Worm (Caenorhabditis elegans) whole organism, late embryonic: Measurements from ENCODE around the gene irld-17.

ENCODE experiments used
- K09A11.1 ChIP-seq: sonication (generic microtip); optimal IDR thresholded peaks from 2 replicates; lab custom pipeline; 2017; ENCODE audit warnings: antibody characterized with exemption, mild to moderate bottlenecking, missing genetic modification characterization, missing compliant biosample characterization; ENCODE audit not compliant: insufficient read depth
- T23F11.4 ChIP-seq: fragments of 200-800 bp; sonication (Bioruptor generic); optimal IDR thresholded peaks from 2 replicates; lab custom pipeline; 2018; ENCODE audit warnings: mild to moderate bottlenecking, missing genetic modification characterization, missing compliant biosample characterization
- ama-1 ChIP-seq: fragments of 150-350 bp; optimal IDR thresholded peaks from 2 replicates; lab custom pipeline; 2014
- ceh-19 ChIP-seq: fragments of 200-800 bp; sonication (Bioruptor generic); optimal IDR thresholded peaks from 2 replicates; lab custom pipeline; 2018; ENCODE audit warnings: mild to moderate bottlenecking, missing genetic modification characterization, missing compliant biosample characterization
- ceh-2 ChIP-seq: sonication (generic microtip); optimal IDR thresholded peaks from 2 replicates; lab custom pipeline; 2016; ENCODE audit warnings: missing genotype, missing genetic modification characterization, missing compliant biosample characterization
- ceh-22 ChIP-seq: sonication (generic microtip); optimal IDR thresholded peaks from 2 replicates; lab custom pipeline; 2017; ENCODE audit warnings: missing biosample characterization, missing genetic modification characterization
- ceh-24 ChIP-seq: sonication (generic microtip); optimal IDR thresholded peaks from 2 replicates; lab custom pipeline; 2016; ENCODE audit warnings: mild to moderate bottlenecking, missing genetic modification characterization, missing compliant biosample characterization
- ceh-31 ChIP-seq: sonication (generic microtip); optimal IDR thresholded peaks from 2 replicates; lab custom pipeline; 2016; ENCODE audit warnings: missing genetic modification characterization, missing compliant biosample characterization
- ceh-34 ChIP-seq: sonication (generic microtip); optimal IDR thresholded peaks from 2 replicates; lab custom pipeline; 2016; ENCODE audit warnings: mild to moderate bottlenecking, missing genetic modification characterization, missing compliant biosample characterization
- ceh-45 ChIP-seq: fragments of 200-800 bp; sonication (Bioruptor generic); IDR thresholded peaks from 2 replicates; pipeline ENCODE4 v1.3.6; 2022; ENCODE audit warnings: missing genetic modification reagents, missing genetic modification characterization, missing compliant biosample characterization
- ceh-6 ChIP-seq: fragments of 200-800 bp; sonication (Bioruptor generic); optimal IDR thresholded peaks from 2 replicates; lab custom pipeline; 2018; ENCODE audit warnings: mild to moderate bottlenecking, missing genetic modification characterization, missing compliant biosample characterization
- ceh-9 ChIP-seq: sonication (generic microtip); optimal IDR thresholded peaks from 2 replicates; lab custom pipeline; 2016; ENCODE audit warnings: mild to moderate bottlenecking, missing genetic modification characterization, inconsistent platforms, missing compliant biosample characterization
- ets-4 ChIP-seq: sonication (generic microtip); optimal IDR thresholded peaks from 2 replicates; lab custom pipeline; 2016; ENCODE audit warnings: missing genetic modification characterization, missing compliant biosample characterization
- fkh-6 ChIP-seq: sonication (generic microtip); optimal IDR thresholded peaks from 2 replicates; lab custom pipeline; 2016; ENCODE audit warnings: missing genetic modification characterization, missing compliant biosample characterization
- gmeb-2 ChIP-seq: sonication (generic microtip); optimal IDR thresholded peaks from 2 replicates; lab custom pipeline; 2016; ENCODE audit warnings: missing genetic modification characterization, inconsistent platforms, missing compliant biosample characterization
- hlh-13 ChIP-seq: fragments of 200-800 bp; sonication (Bioruptor generic); optimal IDR thresholded peaks from 2 replicates; lab custom pipeline; 2018; ENCODE audit warnings: mild to moderate bottlenecking, missing genetic modification characterization, missing compliant biosample characterization
- hlh-6 ChIP-seq: sonication (generic microtip); optimal IDR thresholded peaks from 2 replicates; lab custom pipeline; 2016; ENCODE audit warnings: missing genotype, missing genetic modification characterization, missing compliant biosample characterization
- lim-6 ChIP-seq: sonication (generic microtip); optimal IDR thresholded peaks from 2 replicates; lab custom pipeline; 2016; ENCODE audit warnings: missing genetic modification characterization, missing compliant biosample characterization
- madf-2 ChIP-seq: sonication (generic microtip); optimal IDR thresholded peaks from 2 replicates; lab custom pipeline; 2017; ENCODE audit warnings: missing genetic modification characterization, missing compliant biosample characterization
- mec-3 ChIP-seq: sonication (generic microtip); optimal IDR thresholded peaks from 2 replicates; lab custom pipeline; 2016; ENCODE audit warnings: borderline replicate concordance, missing genetic modification characterization, missing compliant biosample characterization
- nfya-1 ChIP-seq: sonication (generic microtip); optimal IDR thresholded peaks from 2 replicates; lab custom pipeline; 2017; ENCODE audit warnings: missing genetic modification characterization, mild to moderate bottlenecking, missing compliant biosample characterization, antibody characterized with exemption, moderate library complexity
- nhr-232 ChIP-seq: sonication (generic microtip); optimal IDR thresholded peaks from 2 replicates; lab custom pipeline; 2016; ENCODE audit warnings: missing genetic modification characterization, missing compliant biosample characterization
- npax-4 ChIP-seq: sonication (generic microtip); optimal IDR thresholded peaks from 2 replicates; lab custom pipeline; 2016; ENCODE audit warnings: missing genetic modification characterization, missing compliant biosample characterization
- pag-3 ChIP-seq: sonication (generic microtip); optimal IDR thresholded peaks from 2 replicates; lab custom pipeline; 2016; ENCODE audit warnings: missing compliant biosample characterization, missing genetic modification characterization, borderline replicate concordance
- pat-9 ChIP-seq: fragments of 200-800 bp; sonication (Bioruptor generic); optimal IDR thresholded peaks from 2 replicates; lab custom pipeline; 2018; ENCODE audit warnings: mild to moderate bottlenecking, missing genetic modification characterization, moderate library complexity, missing compliant biosample characterization
- pha-2 ChIP-seq: sonication (generic microtip); optimal IDR thresholded peaks from 2 replicates; lab custom pipeline; 2017; ENCODE audit warnings: mild to moderate bottlenecking, missing genetic modification characterization, missing compliant biosample characterization
- rnt-1 ChIP-seq: sonication (generic microtip); optimal IDR thresholded peaks from 2 replicates; lab custom pipeline; 2016; ENCODE audit warnings: missing genetic modification characterization, missing compliant biosample characterization
- sdc-2 ChIP-seq: sonication (generic microtip); optimal IDR thresholded peaks from 2 replicates; lab custom pipeline; 2016; ENCODE audit warnings: missing genotype, missing genetic modification characterization, missing compliant biosample characterization
- sox-4 ChIP-seq: sonication (generic microtip); optimal IDR thresholded peaks from 2 replicates; lab custom pipeline; 2017; ENCODE audit warnings: mild to moderate bottlenecking, missing genetic modification characterization, inconsistent platforms, missing compliant biosample characterization
- tbx-2 ChIP-seq: sonication (generic microtip); optimal IDR thresholded peaks from 2 replicates; lab custom pipeline; 2016; ENCODE audit warnings: missing genetic modification characterization, missing compliant biosample characterization
- tbx-7 ChIP-seq: sonication (generic microtip); optimal IDR thresholded peaks from 2 replicates; lab custom pipeline; 2016; ENCODE audit warnings: missing genotype, missing genetic modification characterization, missing compliant biosample characterization
- unc-3 ChIP-seq, 2 experiments: fragments of 200-800 bp in 1 of 2; sonication (Bioruptor generic) in 1 of 2; sonication (generic microtip) in 1 of 2; conservative IDR thresholded peaks in 1 of 2; optimal IDR thresholded peaks in 1 of 2; 2 replicates each; pipeline versions ENCODE4 v1.3.6 to Lab custom; 2016 to 2022; ENCODE audit warnings: missing compliant biosample characterization in 2 of 2, missing genetic modification characterization in 2 of 2, missing genetic modification reagents in 1 of 2
- unc-86 ChIP-seq: sonication (generic microtip); optimal IDR thresholded peaks from 2 replicates; lab custom pipeline; 2016; ENCODE audit warnings: missing genetic modification characterization, missing compliant biosample characterization
- zip-5 ChIP-seq: sonication (generic microtip); optimal IDR thresholded peaks from 2 replicates; lab custom pipeline; 2016; ENCODE audit warnings: missing genetic modification characterization, missing compliant biosample characterization

The irld-17 gene

DNA sequence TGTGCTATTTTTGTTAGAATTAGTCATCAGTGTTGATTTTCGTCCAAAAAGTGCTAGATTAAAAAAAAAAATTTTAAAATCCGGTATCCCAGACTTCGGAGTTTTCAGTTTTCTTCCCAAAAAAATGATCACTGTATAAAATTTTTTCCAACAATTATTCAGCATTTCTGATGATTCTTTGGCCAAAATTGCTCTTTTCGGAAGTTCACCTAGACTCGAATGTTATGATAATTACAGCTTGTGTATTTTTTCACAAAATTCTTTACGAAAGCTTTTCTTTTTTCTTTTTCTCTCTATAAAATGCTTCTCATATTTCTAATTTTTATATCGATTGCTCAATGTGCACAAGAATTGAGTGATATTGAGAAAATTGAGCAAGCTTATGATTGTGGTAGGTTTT, at the start of gene irld-17:
TSS of gene irld-17 (plus strand) at position 301 of the 400 bp plus-strand sequence.
- TF ChIP-seq ceh-34 (tag; lab: Kevin White, UChicago): no peak
- no peak for TF ChIP-seq ceh-31 (tag; lab: Kevin White, UChicago)
- no peak for TF ChIP-seq unc-3 (GFP tag; conservative IDR thresholded peaks at IDR 0.05; lab: Robert Waterston, UW)
- no peak for TF ChIP-seq unc-3 (tag; optimal IDR thresholded peaks at IDR 0.05; lab: Kevin White, UChicago)
- no peak for TF ChIP-seq lim-6 (tag; lab: Kevin White, UChicago)
- no peak for TF ChIP-seq nfya-1
- no peak for TF ChIP-seq ceh-9 (tag; lab: Kevin White, UChicago)
- TF ChIP-seq ceh-2 (tag; lab: Kevin White, UChicago): no peak
- TF ChIP-seq T23F11.4: no peak
- TF ChIP-seq ceh-19 (GFP tag; lab: Kevin White, UChicago): no peak
- TF ChIP-seq zip-5: no peak

ce11 chrV:1583242-1583641, 48.6 kb upstream of the irld-17 start:
- TF ChIP-seq hlh-6 (tag; lab: Kevin White, UChicago) (no peak), ceh-2 (tag; lab: Kevin White, UChicago) (no peak), K09A11.1 (no peak), hlh-13 (GFP tag; lab: Kevin White, UChicago) (no peak), tbx-2 (no peak), sox-4 (tag; lab: Kevin White, UChicago) (no peak), nfya-1 (no peak), pat-9 (tag; lab: Kevin White, UChicago) (no peak), gmeb-2 (tag; lab: Kevin White, UChicago) (no peak), madf-2 (tag; lab: Kevin White, UChicago) (no peak), ets-4 (tag; lab: Kevin White, UChicago) (no peak)
- TF ChIP-seq, all 69 proteins: peak for 0

DNA sequence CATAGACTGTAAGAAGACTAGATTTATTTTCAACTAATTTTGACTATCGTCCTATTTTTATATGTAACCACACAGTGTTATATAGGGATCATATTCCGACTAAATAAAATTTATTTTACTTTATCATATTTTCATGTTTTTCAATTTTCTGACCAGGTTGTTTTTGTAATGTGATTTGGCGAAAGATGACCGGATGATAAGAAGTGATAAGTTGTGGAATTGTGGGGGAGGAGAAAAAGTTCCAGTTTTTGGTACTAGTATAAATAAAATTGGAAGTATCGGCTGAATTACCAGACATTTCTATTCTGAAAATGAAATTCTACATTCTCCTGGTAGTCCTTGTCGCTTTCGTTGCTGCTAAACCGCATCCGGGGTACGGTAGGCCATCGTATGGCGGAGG, 46.4 kb upstream of the irld-17 start, which contains the start of gene F16B4.7:
TSS of gene F16B4.7 (plus strand) at position 301 of the 400 bp plus-strand sequence.
- no peak for TF ChIP-seq tbx-2
- TF ChIP-seq hlh-6 (tag; lab: Kevin White, UChicago): no peak
- TF ChIP-seq rnt-1 (tag; lab: Kevin White, UChicago): no peak
- no peak for TF ChIP-seq npax-4 (tag; lab: Kevin White, UChicago)
- TF ChIP-seq T23F11.4: no peak
- TF ChIP-seq gmeb-2 (tag; lab: Kevin White, UChicago): no peak
- no peak for TF ChIP-seq pag-3
- no peak for TF ChIP-seq ceh-22 (tag; lab: Kevin White, UChicago)
- TF ChIP-seq lim-6 (tag; lab: Kevin White, UChicago): no peak
- no peak for TF ChIP-seq mec-3 (tag; lab: Kevin White, UChicago)
- no peak for TF ChIP-seq nhr-232 (tag; lab: Kevin White, UChicago)
- no peak for TF ChIP-seq ama-1 (lab: Kevin White, UChicago)

DNA sequence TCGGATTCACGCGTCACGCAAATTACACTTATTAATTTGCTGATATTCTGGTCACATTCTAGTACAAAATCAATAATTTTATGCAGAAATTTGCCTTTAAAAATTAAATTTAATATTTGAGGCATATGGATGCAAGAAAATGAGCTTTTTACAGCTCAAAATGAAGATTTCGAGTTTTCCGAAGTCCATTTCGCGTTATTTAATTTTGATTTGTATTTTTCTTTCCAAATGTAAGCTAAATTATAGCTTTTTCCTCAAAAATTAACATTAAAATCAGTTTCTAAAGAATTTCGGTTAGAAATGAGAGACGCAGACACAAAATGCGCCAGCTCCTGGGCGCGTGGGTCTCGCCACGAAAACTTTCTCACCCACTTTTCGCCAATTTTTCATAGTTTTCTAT, 44.9 kb upstream of the irld-17 start, which contains the start of gene F16B4.6:
TSS of gene F16B4.6 (plus strand) at position 301 of the 400 bp plus-strand sequence.
- TF ChIP-seq ceh-45: no peak
- no peak for TF ChIP-seq nhr-232 (tag; lab: Kevin White, UChicago)
- TF ChIP-seq fkh-6 (tag; lab: Kevin White, UChicago): no peak
- no peak for TF ChIP-seq nfya-1
- no peak for TF ChIP-seq tbx-7
- TF ChIP-seq pha-2 (tag; lab: Kevin White, UChicago): no peak
- TF ChIP-seq lim-6 (tag; lab: Kevin White, UChicago): no peak
- TF ChIP-seq sox-4 (tag; lab: Kevin White, UChicago): no peak
- TF ChIP-seq unc-86 (tag; lab: Kevin White, UChicago): no peak
- no peak for TF ChIP-seq pag-3
- no peak for TF ChIP-seq zip-5
- no peak for TF ChIP-seq sdc-2
- TF ChIP-seq ceh-24 (tag; lab: Kevin White, UChicago): no peak
- no peak for TF ChIP-seq ceh-6 (GFP tag; lab: Kevin White, UChicago)
- TF ChIP-seq hlh-13 (GFP tag; lab: Kevin White, UChicago): no peak
- TF ChIP-seq ceh-22 (tag; lab: Kevin White, UChicago): no peak
